Worm (Caenorhabditis elegans): ENCODE results near the gene srt-39.
A peak's percentile ranks its signal among the peaks of the same experiment; 100 is the strongest.

srt-39 gene

ce11 chrV:12528919-12529318, 44.2 kb downstream of the srt-39 start (continued):
- TF ChIP-seq gmeb-1 (tag; optimal IDR thresholded peaks at IDR 0.05) = no peak
- no peak for TF ChIP-seq unc-39 (tag; optimal IDR thresholded peaks at IDR 0.05)
- TF ChIP-seq unc-55 (GFP tag; optimal IDR thresholded peaks at IDR 0.05) = no peak
- TF ChIP-seq alr-1 (tag; optimal IDR thresholded peaks at IDR 0.05) = no peak
- no peak for TF ChIP-seq nhr-237 (tag; optimal IDR thresholded peaks at IDR 0.05)
- TF ChIP-seq ztf-4 (tag; optimal IDR thresholded peaks at IDR 0.05) = no peak
- TF ChIP-seq nhr-129 (tag; optimal IDR thresholded peaks at IDR 0.05) = peak; percentile 77
- peak; percentile 83 for TF ChIP-seq egl-27 (tag; optimal IDR thresholded peaks at IDR 0.05)
- TF ChIP-seq mab-5 (tag; optimal IDR thresholded peaks at IDR 0.05) = no peak
- TF ChIP-seq lin-39 (tag; optimal IDR thresholded peaks at IDR 0.05) = no peak
- no peak for TF ChIP-seq nhr-6 (tag; optimal IDR thresholded peaks at IDR 0.05)
- TF ChIP-seq ztf-1 (GFP tag; conservative IDR thresholded peaks at IDR 0.05) = no peak
- TF ChIP-seq zag-1 (tag; optimal IDR thresholded peaks at IDR 0.05) = peak; percentile 74
- peak; percentile 65 for TF ChIP-seq nhr-25 (tag; optimal IDR thresholded peaks at IDR 0.05)
- TF ChIP-seq mdl-1 (tag; optimal IDR thresholded peaks at IDR 0.05) = peak; percentile 2 to 63
- no peak for TF ChIP-seq ama-1 (optimal IDR thresholded peaks at IDR 0.05)
- TF ChIP-seq lsy-2 (tag; optimal IDR thresholded peaks at IDR 0.05) = peak in 1 of 2 experiments; percentile 76

- TF ChIP-seq snpc-4 (tag; optimal IDR thresholded peaks at IDR 0.05) (no peak), dmd-4 (tag; optimal IDR thresholded peaks at IDR 0.05) (no peak), alr-1 (tag; optimal IDR thresholded peaks at IDR 0.05) (no peak), skn-1 (tag; optimal IDR thresholded peaks at IDR 0.05) (no peak), gmeb-1 (tag; optimal IDR thresholded peaks at IDR 0.05) (no peak), unc-39 (tag; optimal IDR thresholded peaks at IDR 0.05) (no peak), nhr-25 (tag; optimal IDR thresholded peaks at IDR 0.05) (no peak), nhr-237 (tag; optimal IDR thresholded peaks at IDR 0.05) (no peak), lin-11 (tag; optimal IDR thresholded peaks at IDR 0.05) (no peak), lin-13 (GFP tag; optimal IDR thresholded peaks at IDR 0.05) (no peak), nhr-12 (tag; optimal IDR thresholded peaks at IDR 0.05) (no peak), Y55F3AM.14 (GFP tag; optimal IDR thresholded peaks at IDR 0.05) (peak; percentile 67), mbf-1 (tag; optimal IDR thresholded peaks at IDR 0.05) (no peak), peb-1 (tag; optimal IDR thresholded peaks at IDR 0.05) (no peak), unc-62 (GFP tag; optimal IDR thresholded peaks at IDR 0.05) (no peak), ztf-1 (GFP tag; conservative IDR thresholded peaks at IDR 0.05) (no peak), sma-9 (GFP tag; optimal IDR thresholded peaks at IDR 0.05) (peak; percentile 24), sma-9 (tag; optimal IDR thresholded peaks at IDR 0.05) (no peak), sma-3 (GFP tag; optimal IDR thresholded peaks at IDR 0.05) (no peak), elt-3 (tag; optimal IDR thresholded peaks at IDR 0.05) (no peak), sem-4 (tag; optimal IDR thresholded peaks at IDR 0.05) (peak; percentile 48), zag-1 (tag; optimal IDR thresholded peaks at IDR 0.05) (peak; percentile 30), nhr-10 (tag; optimal IDR thresholded peaks at IDR 0.05) (no peak), C34F6.9 (tag; optimal IDR thresholded peaks at IDR 0.05) (peak; percentile 44), mdl-1 (tag; optimal IDR thresholded peaks at IDR 0.05) (no peak), ama-1 (optimal IDR thresholded peaks at IDR 0.05) (no peak), egl-27 (tag; optimal IDR thresholded peaks at IDR 0.05) (peak; percentile 41), lsy-2 (tag; optimal IDR thresholded peaks at IDR 0.05) (peak in 1 of 2 experiments; percentile 32), ZK546.5 (tag; optimal IDR thresholded peaks at IDR 0.05) (no peak), F13H6.1 (tag; optimal IDR thresholded peaks at IDR 0.05) (peak; percentile 49), nhr-11 (tag; optimal IDR thresholded peaks at IDR 0.05) (no peak), unc-55 (GFP tag; optimal IDR thresholded peaks at IDR 0.05) (peak; percentile 16), ceh-16 (tag; optimal IDR thresholded peaks at IDR 0.05) (peak; percentile 60), crh-2 (tag; optimal IDR thresholded peaks at IDR 0.05) (peak; percentile 53), elt-1 (tag; optimal IDR thresholded peaks at IDR 0.05) (no peak), blmp-1 (tag; optimal IDR thresholded peaks at IDR 0.05; ENCODE audit: insufficient read depth) (no peak), nhr-21 (tag; optimal IDR thresholded peaks at IDR 0.05) (no peak), ztf-11 (tag; optimal IDR thresholded peaks at IDR 0.05) (no peak), fos-1 (tag; optimal IDR thresholded peaks at IDR 0.05) (no peak)
Observed at ce11 chrV:12530129-12530528, 45.4 kb downstream of the srt-39 start.

Data from whole organism, L2 larva.